Worm (Caenorhabditis elegans): ENCODE results near the gene gst-37.

The gst-37 gene

ce11 chrV:1968809-1969208 lies 47.4 kb downstream of the gst-37 start:
- no peak for TF ChIP-seq ztf-29 (GFP tag; IDR thresholded peaks at IDR 0.05)
- TF ChIP-seq klf-2 (GFP tag; conservative IDR thresholded peaks at IDR 0.05), result no peak
- no peak for TF ChIP-seq T22C8.4 (GFP tag; IDR thresholded peaks at IDR 0.05)
- no peak for TF ChIP-seq ref-1 (GFP tag; conservative IDR thresholded peaks at IDR 0.05)
- TF ChIP-seq ztf-23 (GFP tag; IDR thresholded peaks at IDR 0.05), result no peak
- TF ChIP-seq cog-1 (tag; optimal IDR thresholded peaks at IDR 0.05), result no peak
- no peak for TF ChIP-seq tab-1 (GFP tag; IDR thresholded peaks at IDR 0.05)
- no peak for TF ChIP-seq flt-1 (GFP tag; IDR thresholded peaks at IDR 0.05)
- no peak for TF ChIP-seq med-1 (GFP tag; optimal IDR thresholded peaks at IDR 0.05; ENCODE audit: insufficient read depth)

DNA sequence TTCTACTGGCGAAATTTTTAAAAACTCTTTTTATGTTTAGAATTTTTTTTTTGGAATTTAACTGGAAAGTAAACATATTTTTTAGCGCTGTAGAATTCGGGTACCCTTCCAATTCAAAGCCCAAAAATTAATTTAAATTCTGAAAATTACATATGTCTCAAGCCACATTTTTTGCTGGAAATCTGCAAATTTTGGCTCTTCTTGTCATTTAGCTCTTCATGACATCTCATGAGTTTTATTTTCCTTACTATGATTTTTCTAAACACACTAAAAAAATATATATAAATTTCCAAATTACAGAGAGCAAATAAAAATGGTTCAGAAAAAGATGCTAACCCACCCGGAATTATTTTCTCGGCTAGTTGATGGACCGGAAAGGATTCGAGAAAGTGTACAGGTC lies 47.8 kb downstream of the gst-37 start, which contains the start of gene acs-3:
acs-3 (plus strand) TSS at position 301 of the 400 bp plus-strand sequence.
- TF ChIP-seq flt-1 (GFP tag; IDR thresholded peaks at IDR 0.05) (no peak), tab-1 (GFP tag; IDR thresholded peaks at IDR 0.05) (no peak), klf-2 (GFP tag; conservative IDR thresholded peaks at IDR 0.05) (no peak), med-1 (GFP tag; optimal IDR thresholded peaks at IDR 0.05; ENCODE audit: insufficient read depth) (no peak), T22C8.4 (GFP tag; IDR thresholded peaks at IDR 0.05) (no peak)

ce11 chrV:1969690-1970089 lies 48.3 kb downstream of the gst-37 start:
- TF ChIP-seq ztf-23 (GFP tag; IDR thresholded peaks at IDR 0.05) (no peak), klf-2 (GFP tag; conservative IDR thresholded peaks at IDR 0.05) (no peak), ref-1 (GFP tag; conservative IDR thresholded peaks at IDR 0.05) (no peak), cog-1 (tag; optimal IDR thresholded peaks at IDR 0.05) (no peak), tab-1 (GFP tag; IDR thresholded peaks at IDR 0.05) (no peak), med-1 (GFP tag; optimal IDR thresholded peaks at IDR 0.05; ENCODE audit: insufficient read depth) (no peak), T22C8.4 (GFP tag; IDR thresholded peaks at IDR 0.05) (no peak), ztf-29 (GFP tag; IDR thresholded peaks at IDR 0.05) (no peak), flt-1 (GFP tag; IDR thresholded peaks at IDR 0.05) (no peak)
